Worm (Caenorhabditis elegans): ENCODE measurements around the gene nspd-5.

The nspd-5 gene

ce11 chrII:4827734-4828609 lies 32.2 kb downstream of the nspd-5 start, which contains the start of the genes fbxb-88 and tbck-1:
fbxb-88 (minus strand) TSS chrII:4827884.
tbck-1 (plus strand) TSS chrII:4828559.
- TF ChIP-seq pqm-1 (tag; optimal IDR thresholded peaks at IDR 0.05) (no peak), F16B12.6 (tag; optimal IDR thresholded peaks at IDR 0.05) (peak; percentile 94), hpl-2 (GFP tag; optimal IDR thresholded peaks at IDR 0.05) (no peak), snu-23 (GFP tag; optimal IDR thresholded peaks at IDR 0.05) (no peak), tbx-2 (tag; optimal IDR thresholded peaks at IDR 0.05) (peak; percentile 62), nhr-19 (GFP tag; conservative IDR thresholded peaks at IDR 0.05) (peak; percentile 52), nhr-90 (tag; optimal IDR thresholded peaks at IDR 0.05; ENCODE audit: poor library complexity) (peak; percentile 46), nhr-20 (tag; optimal IDR thresholded peaks at IDR 0.05) (peak; percentile 58), C16A3.4 (tag; optimal IDR thresholded peaks at IDR 0.05) (peak; percentile 57), nhr-28 (tag; optimal IDR thresholded peaks at IDR 0.05) (no peak), hlh-17 (GFP tag; optimal IDR thresholded peaks at IDR 0.05; ENCODE audit: borderline replicate concordance) (no peak), mab-9 (GFP tag; IDR thresholded peaks at IDR 0.05) (no peak), irx-1 (tag; optimal IDR thresholded peaks at IDR 0.05) (peak; percentile 37), pag-3 (tag; optimal IDR thresholded peaks at IDR 0.05; ENCODE audit: borderline replicate concordance, insufficient read depth) (peak; percentile 13), lsy-2 (tag; optimal IDR thresholded peaks at IDR 0.05) (peak; percentile 70 to 82), efl-1 (optimal IDR thresholded peaks at IDR 0.05) (peak; percentile 96 to 97), efl-1 (GFP tag; optimal IDR thresholded peaks at IDR 0.05 in 1 of 2) (peak; percentile 97 to 99), ceh-63 (GFP tag; optimal IDR thresholded peaks at IDR 0.05) (no peak), blmp-1 (tag; optimal IDR thresholded peaks at IDR 0.05) (peak; percentile 51), lir-3 (tag; optimal IDR thresholded peaks at IDR 0.05; ENCODE audit: poor library complexity) (peak; percentile 27), pax-3 (tag; optimal IDR thresholded peaks at IDR 0.05) (no peak), skn-1 (tag; optimal IDR thresholded peaks at IDR 0.05) (no peak), ztf-11 (tag; optimal IDR thresholded peaks at IDR 0.05) (peak in 1 of 2 experiments; percentile 14), tlp-1 (tag; optimal IDR thresholded peaks at IDR 0.05) (no peak), unc-86 (tag; optimal IDR thresholded peaks at IDR 0.05) (peak; percentile 21), rnt-1 (tag; optimal IDR thresholded peaks at IDR 0.05) (peak; percentile 55), nhr-47 (tag; optimal IDR thresholded peaks at IDR 0.05) (peak; percentile 68), lin-13 (GFP tag; optimal IDR thresholded peaks at IDR 0.05) (no peak), swsn-7 (tag; optimal IDR thresholded peaks at IDR 0.05) (peak; percentile 59), ceh-90 (tag; optimal IDR thresholded peaks at IDR 0.05) (no peak), dpl-1 (GFP tag; optimal IDR thresholded peaks at IDR 0.05) (peak; percentile 95 to 98 (median 97)), unc-130 (tag; optimal IDR thresholded peaks at IDR 0.05) (peak; percentile 30), snpc-4 (tag; optimal IDR thresholded peaks at IDR 0.05) (peak; percentile 44), elt-3 (tag; optimal IDR thresholded peaks at IDR 0.05) (peak in 1 of 6 experiments; percentile 34), ceh-82 (tag; optimal IDR thresholded peaks at IDR 0.05) (peak in 2 of 3 experiments; percentile 53 to 62), xbp-1 (tag; optimal IDR thresholded peaks at IDR 0.05) (peak; percentile 64), mep-1 (tag; optimal IDR thresholded peaks at IDR 0.05) (peak; percentile 67), lin-14 (GFP tag; optimal IDR thresholded peaks at IDR 0.05) (no peak), dsc-1 (tag; optimal IDR thresholded peaks at IDR 0.05) (peak; percentile 37), fkh-8 (tag; optimal IDR thresholded peaks at IDR 0.05) (no peak), aly-2 (tag; optimal IDR thresholded peaks at IDR 0.05) (no peak), lin-39 (tag; optimal IDR thresholded peaks at IDR 0.05) (peak; percentile 44), nhr-85 (tag) (peak; percentile 80), nhr-77 (tag; optimal IDR thresholded peaks at IDR 0.05) (no peak), elt-2 (tag; optimal IDR thresholded peaks at IDR 0.05) (peak; percentile 51), lin-35 (GFP tag; optimal IDR thresholded peaks at IDR 0.05) (peak; percentile 98), isw-1 (GFP tag; IDR thresholded peaks at IDR 0.05) (peak; percentile 8; the same call in 1 of the 2 replicates), lin-15B (tag; optimal IDR thresholded peaks at IDR 0.05) (peak; percentile 21)

Measured in whole organism, L1 larva.